Worm (Caenorhabditis elegans) whole organism, L1 larva: ENCODE results near the gene ZC302.3.

Source experiments
- C04F5.9 ChIP-seq: sonication (generic microtip); optimal IDR thresholded peaks from 2 replicates; lab custom pipeline; 2016; ENCODE audit warnings: missing genetic modification characterization, missing compliant biosample characterization
- C16A3.4 ChIP-seq: fragments of 150-350 bp; optimal IDR thresholded peaks from 2 replicates; lab custom pipeline; 2014; ENCODE audit warnings: missing biosample characterization, missing genetic modification characterization
- F16B12.6 ChIP-seq: fragments of 150-350 bp; optimal IDR thresholded peaks from 2 replicates; lab custom pipeline; 2014; ENCODE audit warnings: missing biosample characterization, missing genetic modification characterization
- alr-1 ChIP-seq: fragments of 200-800 bp; sonication (Bioruptor generic); optimal IDR thresholded peaks from 2 replicates; lab custom pipeline; 2018; ENCODE audit warnings: borderline replicate concordance, mild to moderate bottlenecking, missing genetic modification characterization, missing compliant biosample characterization
- ama-1 ChIP-seq: fragments of 150-350 bp; optimal IDR thresholded peaks from 2 replicates; lab custom pipeline; 2014
- ceh-8 ChIP-seq: fragments of 200-800 bp; sonication (Bioruptor generic); optimal IDR thresholded peaks from 2 replicates; lab custom pipeline; 2018; ENCODE audit warnings: mild to moderate bottlenecking, missing genetic modification characterization, moderate library complexity, missing compliant biosample characterization
- ces-1 ChIP-seq: fragments of 150-350 bp; optimal IDR thresholded peaks from 2 replicates; lab custom pipeline; 2014; ENCODE audit warnings: missing biosample characterization, missing genetic modification reagents, missing genetic modification characterization
- dpl-1 ChIP-seq, 3 experiments: fragments of 150-350 bp in 2 of 3; sonication (generic microtip) in 1 of 3; optimal IDR thresholded peaks; 2 replicates each; lab custom pipeline; 2014 to 2017; ENCODE audit warnings: missing biosample characterization in 3 of 3, missing genetic modification characterization in 3 of 3, missing genetic modification reagents in 3 of 3
- efl-1 ChIP-seq, 4 experiments: fragments of 150-350 bp; optimal IDR thresholded peaks in 3 of 4; peaks in 1 of 4; 1 replicate in 1 of 4; 2 replicates in 3 of 4; lab custom pipeline; 2014; ENCODE audit warnings: missing biosample characterization in 2 of 4, missing genetic modification characterization in 2 of 4, missing genetic modification reagents in 2 of 4
- efl-3 ChIP-seq: fragments of 200-800 bp; sonication (Bioruptor generic); optimal IDR thresholded peaks from 2 replicates; lab custom pipeline; 2018; ENCODE audit warnings: mild to moderate bottlenecking, missing genetic modification characterization, missing compliant biosample characterization
- elt-2 ChIP-seq: sonication (generic microtip); optimal IDR thresholded peaks from 2 replicates; lab custom pipeline; 2016; ENCODE audit warnings: missing genetic modification characterization, mild to moderate bottlenecking, inconsistent platforms, missing compliant biosample characterization, missing genetic modification reagents
- elt-3 ChIP-seq, 6 experiments: fragments of 150-350 bp in 1 of 6; sonication (generic microtip); optimal IDR thresholded peaks; 2 replicates each; lab custom pipeline; 2017 to 2018; ENCODE audit warnings: missing biosample characterization in 6 of 6, missing genetic modification characterization in 6 of 6, inconsistent platforms in 1 of 6
- ets-5 ChIP-seq: fragments of 200-800 bp; sonication (Bioruptor generic); IDR thresholded peaks from 2 replicates; pipeline ENCODE4 v1.3.6; 2022; ENCODE audit warnings: missing genetic modification characterization, missing compliant biosample characterization
- fkh-8 ChIP-seq: sonication (generic microtip); optimal IDR thresholded peaks from 2 replicates; lab custom pipeline; 2016; ENCODE audit warnings: mild to moderate bottlenecking, missing genetic modification characterization, missing compliant biosample characterization
- fos-1 ChIP-seq: fragments of 150-350 bp; optimal IDR thresholded peaks from 2 replicates; lab custom pipeline; 2014; ENCODE audit warnings: missing biosample characterization, missing genetic modification characterization
- hlh-17 ChIP-seq: fragments of 200-800 bp; sonication (Bioruptor generic); optimal IDR thresholded peaks from 2 replicates; lab custom pipeline; 2018; ENCODE audit warnings: missing genetic modification characterization, mild to moderate bottlenecking, missing compliant biosample characterization, moderate library complexity, borderline replicate concordance
- hlh-4 ChIP-seq: sonication (generic microtip); optimal IDR thresholded peaks from 2 replicates; lab custom pipeline; 2016; ENCODE audit warnings: mild to moderate bottlenecking, missing genetic modification characterization, missing compliant biosample characterization
- hpl-2 ChIP-seq: fragments of 150-350 bp; optimal IDR thresholded peaks from 2 replicates; lab custom pipeline; 2014; ENCODE audit warnings: missing biosample characterization, missing genetic modification reagents, missing genetic modification characterization
- irx-1 ChIP-seq: sonication (generic microtip); optimal IDR thresholded peaks from 2 replicates; lab custom pipeline; 2016; ENCODE audit warnings: missing genetic modification characterization, missing compliant biosample characterization
- jun-1 ChIP-seq: fragments of 150-350 bp; optimal IDR thresholded peaks from 2 replicates; lab custom pipeline; 2014; ENCODE audit warnings: missing biosample characterization, missing genetic modification reagents, missing genetic modification characterization
- lin-13 ChIP-seq: fragments of 150-350 bp; optimal IDR thresholded peaks from 2 replicates; lab custom pipeline; 2014; ENCODE audit warnings: missing biosample characterization, missing genetic modification reagents, missing genetic modification characterization
- lin-15B ChIP-seq: fragments of 150-350 bp; sonication (generic microtip); optimal IDR thresholded peaks from 3 replicates; lab custom pipeline; 2014; ENCODE audit warnings: missing biosample characterization, missing genetic modification characterization
- lin-39 ChIP-seq: fragments of 150-350 bp; optimal IDR thresholded peaks from 2 replicates; lab custom pipeline; 2014; ENCODE audit warnings: missing biosample characterization, missing genetic modification reagents, missing genetic modification characterization
- mab-9 ChIP-seq: fragments of 200-800 bp; sonication (Bioruptor generic); IDR thresholded peaks from 2 replicates; pipeline ENCODE4 v1.3.6; 2022; ENCODE audit warnings: missing genetic modification reagents, missing genetic modification characterization, missing compliant biosample characterization
- mep-1 ChIP-seq: fragments of 150-350 bp; optimal IDR thresholded peaks from 2 replicates; lab custom pipeline; 2014; ENCODE audit warnings: missing biosample characterization, missing genetic modification characterization
- nhr-11 ChIP-seq: fragments of 150-350 bp; optimal IDR thresholded peaks from 2 replicates; lab custom pipeline; 2014; ENCODE audit warnings: missing biosample characterization, missing genetic modification characterization
- nhr-19 ChIP-seq: fragments of 200-800 bp; sonication (Bioruptor generic); conservative IDR thresholded peaks from 2 replicates; pipeline ENCODE4 v1.3.6; 2022; ENCODE audit warnings: missing genetic modification characterization, missing compliant biosample characterization
- nhr-20 ChIP-seq: sonication (generic microtip); optimal IDR thresholded peaks from 2 replicates; lab custom pipeline; 2016; ENCODE audit warnings: mild to moderate bottlenecking, missing genetic modification characterization, missing compliant biosample characterization
- nhr-237 ChIP-seq: fragments of 150-350 bp; optimal IDR thresholded peaks from 2 replicates; lab custom pipeline; 2014; ENCODE audit warnings: missing biosample characterization, missing genetic modification characterization
- nhr-28 ChIP-seq: fragments of 150-350 bp; optimal IDR thresholded peaks from 2 replicates; lab custom pipeline; 2014; ENCODE audit warnings: missing biosample characterization, missing genetic modification characterization
- nhr-47 ChIP-seq: sonication (generic microtip); optimal IDR thresholded peaks from 2 replicates; lab custom pipeline; 2016; ENCODE audit warnings: mild to moderate bottlenecking, missing genetic modification characterization, moderate library complexity, missing compliant biosample characterization
- nhr-71 ChIP-seq: sonication (generic microtip); optimal IDR thresholded peaks from 2 replicates; lab custom pipeline; 2016; ENCODE audit warnings: mild to moderate bottlenecking, missing genetic modification characterization, moderate library complexity, missing compliant biosample characterization
- nhr-77 ChIP-seq: fragments of 150-350 bp; optimal IDR thresholded peaks from 2 replicates; lab custom pipeline; 2014; ENCODE audit warnings: missing biosample characterization, missing genetic modification characterization
- nhr-85 ChIP-seq: sonication (generic microtip); peaks from one replicate; lab custom pipeline; 2016; ENCODE audit warnings: missing genetic modification characterization, inconsistent platforms, missing compliant biosample characterization
- nhr-90 ChIP-seq: sonication (generic microtip); optimal IDR thresholded peaks from 2 replicates; lab custom pipeline; 2016; ENCODE audit warnings: mild to moderate bottlenecking, missing genetic modification characterization, missing compliant biosample characterization; ENCODE audit not compliant: poor library complexity
- pag-3 ChIP-seq: sonication (generic microtip); optimal IDR thresholded peaks from 2 replicates; lab custom pipeline; 2017; ENCODE audit warnings: missing genetic modification characterization, mild to moderate bottlenecking, missing compliant biosample characterization, antibody characterized with exemption, borderline replicate concordance; ENCODE audit not compliant: insufficient read depth
- pax-3 ChIP-seq: fragments of 200-800 bp; sonication (Bioruptor generic); optimal IDR thresholded peaks from 2 replicates; lab custom pipeline; 2018; ENCODE audit warnings: mild to moderate bottlenecking, missing genetic modification characterization, moderate library complexity, missing compliant biosample characterization
- pqm-1 ChIP-seq: sonication (generic microtip); optimal IDR thresholded peaks from 3 replicates; lab custom pipeline; 2017; ENCODE audit warnings: missing biosample characterization, missing genetic modification characterization
- snpc-4 ChIP-seq: fragments of 150-350 bp; optimal IDR thresholded peaks from 2 replicates; lab custom pipeline; 2014; ENCODE audit warnings: missing biosample characterization, missing genetic modification characterization
- snu-23 ChIP-seq: sonication (generic microtip); optimal IDR thresholded peaks from 2 replicates; lab custom pipeline; 2016; ENCODE audit warnings: missing genetic modification characterization, missing compliant biosample characterization
- sox-4 ChIP-seq: sonication (generic microtip); optimal IDR thresholded peaks from 2 replicates; lab custom pipeline; 2016; ENCODE audit warnings: missing genetic modification characterization, missing compliant biosample characterization
- sup-37 ChIP-seq: fragments of 200-800 bp; sonication (Bioruptor generic); optimal IDR thresholded peaks from 2 replicates; lab custom pipeline; 2018; ENCODE audit warnings: mild to moderate bottlenecking, missing genetic modification characterization, missing compliant biosample characterization
- tbx-2 ChIP-seq: sonication (generic microtip); optimal IDR thresholded peaks from 2 replicates; lab custom pipeline; 2016; ENCODE audit warnings: missing genetic modification characterization, missing compliant biosample characterization
- unc-62 ChIP-seq: fragments of 150-350 bp; optimal IDR thresholded peaks from 2 replicates; lab custom pipeline; 2014; ENCODE audit warnings: missing biosample characterization, missing genetic modification reagents, missing genetic modification characterization
- unc-86 ChIP-seq: sonication (generic microtip); optimal IDR thresholded peaks from 2 replicates; lab custom pipeline; 2016; ENCODE audit warnings: missing genetic modification characterization, missing compliant biosample characterization
- xbp-1 ChIP-seq: sonication (generic microtip); optimal IDR thresholded peaks from 2 replicates; lab custom pipeline; 2016; ENCODE audit warnings: missing genetic modification characterization, missing compliant biosample characterization
- zag-1 ChIP-seq: fragments of 150-350 bp; optimal IDR thresholded peaks from 2 replicates; lab custom pipeline; 2014; ENCODE audit warnings: missing biosample characterization, missing genetic modification characterization
- zip-4 ChIP-seq: fragments of 200-800 bp; sonication (Bioruptor generic); optimal IDR thresholded peaks from 2 replicates; lab custom pipeline; 2018; ENCODE audit warnings: mild to moderate bottlenecking, missing genetic modification characterization, moderate library complexity, missing compliant biosample characterization
- ztf-11 ChIP-seq, 2 experiments: sonication (generic microtip); optimal IDR thresholded peaks; 2 replicates each; lab custom pipeline; 2016 to 2017; ENCODE audit warnings: missing genetic modification characterization in 2 of 2, missing biosample characterization in 1 of 2, missing compliant biosample characterization in 1 of 2
- ztf-4 ChIP-seq: fragments of 150-350 bp; optimal IDR thresholded peaks from 2 replicates; lab custom pipeline; 2014; ENCODE audit warnings: missing biosample characterization, missing genetic modification characterization

The ZC302.3 gene

ce11 chrV:10727651-10728050 is 13.6 kb downstream of the ZC302.3 start (continued):
- no peak for TF ChIP-seq zip-4 (GFP tag; lab: Kevin White, UChicago)
- TF ChIP-seq efl-3 = no peak
- no peak for TF ChIP-seq nhr-237 (tag; lab: Kevin White, UChicago)
- no peak for TF ChIP-seq nhr-77 (tag; lab: Kevin White, UChicago)
- TF ChIP-seq pax-3 (tag; lab: Kevin White, UChicago) = no peak
- TF ChIP-seq snpc-4 (tag; lab: Kevin White, UChicago) = no peak
- TF ChIP-seq hlh-17 = no peak
- TF ChIP-seq C04F5.9 (tag; lab: Kevin White, UChicago) = no peak
- no peak for TF ChIP-seq hlh-4 (tag; lab: Kevin White, UChicago)
- TF ChIP-seq alr-1 = no peak
- TF ChIP-seq fos-1 (tag; lab: Kevin White, UChicago) = no peak
- TF ChIP-seq mep-1 (tag; lab: Kevin White, UChicago) = no peak
- no peak for TF ChIP-seq xbp-1
- TF ChIP-seq efl-1 (optimal IDR thresholded peaks at IDR 0.05; lab: Kevin White, UChicago) = peak in 1 of 2 experiments; percentile 2
- peak in 1 of 2 experiments; percentile 76 for TF ChIP-seq efl-1 (GFP tag; optimal IDR thresholded peaks at IDR 0.05 in 1 of 2; lab: Kevin White, UChicago)
- no peak for TF ChIP-seq elt-2 (tag; lab: Kevin White, UChicago)
- peak; percentile 84 for TF ChIP-seq nhr-71 (tag; lab: Kevin White, UChicago)
- TF ChIP-seq elt-3 (tag; optimal IDR thresholded peaks at IDR 0.05; lab: Kevin White, UChicago) = no peak
- no peak for TF ChIP-seq unc-86 (tag; lab: Kevin White, UChicago)
- peak; percentile 52 for TF ChIP-seq nhr-20 (tag; lab: Kevin White, UChicago)
- TF ChIP-seq pag-3 (tag; lab: Kevin White, UChicago) = no peak
- TF ChIP-seq ces-1 (GFP tag; lab: Kevin White, UChicago) = no peak
- no peak for TF ChIP-seq unc-62
- peak; percentile 45 for TF ChIP-seq nhr-11
- no peak for TF ChIP-seq ama-1
- no peak for TF ChIP-seq zag-1 (tag; lab: Kevin White, UChicago)
- TF ChIP-seq nhr-28 (tag; lab: Kevin White, UChicago) = no peak
- TF ChIP-seq fkh-8 (tag; lab: Kevin White, UChicago) = no peak
- TF ChIP-seq nhr-90 (tag; lab: Kevin White, UChicago) = no peak
- no peak for TF ChIP-seq jun-1 (tag; lab: Kevin White, UChicago)
- no peak for TF ChIP-seq irx-1 (tag; lab: Kevin White, UChicago)
- no peak for TF ChIP-seq ets-5 (GFP tag; lab: Robert Waterston, UW)
- peak; percentile 69 for TF ChIP-seq tbx-2

ce11 chrV:10726691-10727090 is 14.6 kb downstream of the ZC302.3 start:
- TF ChIP-seq nhr-90 (tag; lab: Kevin White, UChicago) = peak; percentile 19
- TF ChIP-seq lin-15B (tag; lab: Kevin White, UChicago) = no peak
- no peak for TF ChIP-seq ztf-11 (tag; optimal IDR thresholded peaks at IDR 0.05; lab: Kevin White, UChicago)
- TF ChIP-seq dpl-1 (GFP tag; optimal IDR thresholded peaks at IDR 0.05; lab: Kevin White, UChicago) = peak in 1 of 3 experiments; percentile 1
- TF ChIP-seq ztf-4 (tag; lab: Kevin White, UChicago) = no peak
- no peak for TF ChIP-seq pqm-1
- TF ChIP-seq elt-2 (tag; lab: Kevin White, UChicago) = peak; percentile 96
- no peak for TF ChIP-seq C16A3.4
- 0 out of 2 replicates have a peak, but pooled peaks have one; percentile 6 for TF ChIP-seq nhr-19 (GFP tag; lab: Robert Waterston, UW)
- TF ChIP-seq jun-1 (tag; lab: Kevin White, UChicago) = peak; percentile 53
- TF ChIP-seq irx-1 (tag; lab: Kevin White, UChicago) = no peak
- TF ChIP-seq hpl-2 (GFP tag; lab: Kevin White, UChicago) = no peak
- TF ChIP-seq sox-4 (tag; lab: Kevin White, UChicago) = no peak
- no peak for TF ChIP-seq nhr-11
- TF ChIP-seq snu-23 (GFP tag; lab: Kevin White, UChicago) = peak; percentile 11
- TF ChIP-seq ceh-8 (GFP tag; lab: Kevin White, UChicago) = no peak
- no peak for TF ChIP-seq sup-37 (GFP tag; lab: Kevin White, UChicago)
- no peak for TF ChIP-seq snpc-4 (tag; lab: Kevin White, UChicago)
- TF ChIP-seq F16B12.6 (tag; lab: Kevin White, UChicago) = no peak
- no peak for TF ChIP-seq nhr-47
- TF ChIP-seq pag-3 (tag; lab: Kevin White, UChicago) = no peak
- TF ChIP-seq hlh-4 (tag; lab: Kevin White, UChicago) = no peak
- no peak for TF ChIP-seq lin-13
- peak; percentile 73 for TF ChIP-seq nhr-85 (tag; lab: Kevin White, UChicago)
- no peak for TF ChIP-seq fkh-8 (tag; lab: Kevin White, UChicago)
- no peak for TF ChIP-seq ces-1 (GFP tag; lab: Kevin White, UChicago)
- TF ChIP-seq mab-9 (GFP tag; lab: Robert Waterston, UW) = no peak
- no peak for TF ChIP-seq alr-1
- TF ChIP-seq elt-3 (tag; optimal IDR thresholded peaks at IDR 0.05; lab: Kevin White, UChicago) = peak in 1 of 6 experiments; percentile 23
- TF ChIP-seq lin-39 (tag; lab: Kevin White, UChicago) = no peak
